Worm (Caenorhabditis elegans): ENCODE data around the gene srd-55.

DNA sequence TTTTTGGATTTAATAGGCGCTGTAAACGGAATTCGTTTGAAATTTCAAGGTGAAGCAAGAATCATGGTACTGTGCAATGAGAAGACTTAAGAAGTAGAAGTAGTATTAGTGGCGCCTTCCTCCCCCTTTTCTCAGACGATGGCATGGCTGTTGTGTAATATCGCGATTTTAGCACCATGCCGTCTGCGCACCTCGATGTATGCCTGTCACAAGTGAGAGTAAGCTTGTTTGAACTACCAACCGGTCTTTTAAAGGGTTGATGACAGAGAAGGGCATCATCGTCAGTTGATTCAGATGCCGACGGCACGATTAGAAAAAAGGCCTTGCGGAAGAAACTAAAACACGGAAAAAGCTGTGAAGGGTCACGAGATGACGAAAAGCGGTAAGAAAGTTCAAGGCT is 4.3 kb upstream of the srd-55 start:
- TF ChIP-seq ztf-3 (GFP tag; optimal IDR thresholded peaks at IDR 0.05): no peak
- TF ChIP-seq ama-1 (optimal IDR thresholded peaks at IDR 0.05): no peak
- TF ChIP-seq ama-1 (GFP tag; optimal IDR thresholded peaks at IDR 0.05): no peak
- no peak for TF ChIP-seq nfya-1 (tag; optimal IDR thresholded peaks at IDR 0.05; ENCODE audit: borderline replicate concordance, insufficient read depth)
- no peak for TF ChIP-seq C06A6.2 (GFP tag; conservative IDR thresholded peaks at IDR 0.05)
- no peak for TF ChIP-seq die-1 (tag; optimal IDR thresholded peaks at IDR 0.05)
- TF ChIP-seq snpc-1.3 (tag; optimal IDR thresholded peaks at IDR 0.05; ENCODE audit: insufficient read depth): no peak
- TF ChIP-seq unc-62 (GFP tag; optimal IDR thresholded peaks at IDR 0.05): no peak

Data from whole organism, young adult.